Fruit fly (Drosophila melanogaster) whole organism, embryonic: ENCODE results near the gene CG10029.

Source experiments
- Ada2b ChIP-seq: fragments of 200-800 bp; sonication (Bioruptor generic); IDR thresholded peaks from 2 replicates; pipeline ENCODE4 v1.3.6; 2022; ENCODE audit warnings: missing biosample characterization, missing genetic modification characterization
- Antp ChIP-seq: fragments of 200-800 bp; sonication (Bioruptor generic); optimal IDR thresholded peaks from 3 replicates; lab custom pipeline; 2016; ENCODE audit warnings: missing biosample characterization, missing genetic modification characterization
- B-H1 ChIP-seq: fragments of 200-800 bp; sonication (Bioruptor generic); IDR thresholded peaks from 3 replicates; pipeline ENCODE4 v1.3.6; 2022; ENCODE audit warnings: missing biosample characterization, missing genetic modification characterization
- CG10543 ChIP-seq: fragments of 200-800 bp; sonication (Bioruptor generic); optimal IDR thresholded peaks from 3 replicates; lab custom pipeline; 2017; ENCODE audit warnings: missing biosample characterization, mild to moderate bottlenecking, missing genetic modification characterization, moderate library complexity
- CG10654 ChIP-seq: fragments of 200-800 bp; sonication (Bioruptor generic); optimal IDR thresholded peaks from 2 replicates; lab custom pipeline; 2016; ENCODE audit warnings: missing biosample characterization, missing genetic modification characterization
- CG14441 ChIP-seq: fragments of 200-800 bp; sonication (Bioruptor generic); IDR thresholded peaks from 2 replicates; pipeline ENCODE4 v1.3.6; 2022; ENCODE audit warnings: missing biosample characterization, missing genetic modification characterization
- CG14710 ChIP-seq: fragments of 200-800 bp; sonication (Bioruptor generic); optimal IDR thresholded peaks from 3 replicates; lab custom pipeline; 2019; ENCODE audit warnings: missing biosample characterization, mild to moderate bottlenecking, missing genetic modification characterization, moderate library complexity
- CG14860 ChIP-seq: fragments of 200-800 bp; sonication (Bioruptor generic); IDR thresholded peaks from 3 replicates; pipeline ENCODE4 v1.3.6; 2022; ENCODE audit warnings: missing biosample characterization, missing genetic modification characterization; ENCODE audit not compliant: partially characterized antibody
- CG15479 ChIP-seq: fragments of 200-800 bp; sonication (Bioruptor generic); optimal IDR thresholded peaks from 3 replicates; lab custom pipeline; 2019; ENCODE audit warnings: missing biosample characterization, mild to moderate bottlenecking, missing genetic modification characterization, moderate library complexity
- CG16779 ChIP-seq: fragments of 200-800 bp; sonication (Bioruptor generic); IDR thresholded peaks from 2 replicates; pipeline ENCODE4 v1.3.6; 2022; ENCODE audit warnings: missing biosample characterization, missing genetic modification characterization
- CG18262 ChIP-seq: fragments of 200-800 bp; optimal IDR thresholded peaks from 3 replicates; lab custom pipeline; 2019; ENCODE audit warnings: missing biosample characterization, mild to moderate bottlenecking, missing genetic modification characterization, moderate library complexity
- CG18599 ChIP-seq: fragments of 200-800 bp; sonication (Bioruptor generic); optimal IDR thresholded peaks from 3 replicates; lab custom pipeline; 2017; ENCODE audit warnings: missing biosample characterization, missing genetic modification characterization, mild to moderate bottlenecking, moderate library complexity, missing genetic modification reagents
- CG2129 ChIP-seq: fragments of 200-800 bp; sonication (Bioruptor generic); IDR thresholded peaks from 2 replicates; pipeline ENCODE4 v1.3.6; 2022; ENCODE audit warnings: missing biosample characterization, missing genetic modification characterization; ENCODE audit not compliant: partially characterized antibody
- CG33213 ChIP-seq: fragments of 200-800 bp; sonication (Bioruptor generic); optimal IDR thresholded peaks from 3 replicates; lab custom pipeline; 2016; ENCODE audit warnings: missing biosample characterization, missing genetic modification characterization
- CG3407 ChIP-seq: fragments of 200-800 bp; sonication (Bioruptor generic); optimal IDR thresholded peaks from 2 replicates; lab custom pipeline; 2018; ENCODE audit warnings: missing biosample characterization, mild to moderate bottlenecking, missing genetic modification characterization
- CG34224 ChIP-seq: fragments of 200-800 bp; sonication (Bioruptor generic); IDR thresholded peaks from 3 replicates; pipeline ENCODE4 v1.3.6; 2022; ENCODE audit warnings: missing biosample characterization, missing genetic modification characterization; ENCODE audit not compliant: partially characterized antibody
- CG42726 ChIP-seq: fragments of 200-800 bp; sonication (Bioruptor generic); IDR thresholded peaks from 2 replicates; pipeline ENCODE4 v1.3.6; 2022; ENCODE audit warnings: missing biosample characterization, missing genetic modification characterization; ENCODE audit not compliant: partially characterized antibody
- CG4424 ChIP-seq: fragments of 200-800 bp; sonication (Bioruptor generic); optimal IDR thresholded peaks from 3 replicates; lab custom pipeline; 2016; ENCODE audit warnings: missing biosample characterization, missing genetic modification characterization
- CG4617 ChIP-seq: fragments of 200-800 bp; sonication (Bioruptor generic); optimal IDR thresholded peaks from 3 replicates; lab custom pipeline; 2016; ENCODE audit warnings: missing biosample characterization, missing genetic modification characterization, borderline replicate concordance
- Camta ChIP-seq: fragments of 200-800 bp; sonication (Bioruptor generic); optimal IDR thresholded peaks from 2 replicates; lab custom pipeline; 2016; ENCODE audit warnings: missing biosample characterization, missing genetic modification characterization
- E2f1 ChIP-seq: fragments of 200-800 bp; sonication (Bioruptor generic); IDR thresholded peaks from 2 replicates; pipeline ENCODE4 v1.3.6; 2022; ENCODE audit warnings: missing biosample characterization, missing genetic modification characterization
- Eip74EF ChIP-seq, 2 experiments: fragments of 200-800 bp in 1 of 2; fragments of >200 bp in 1 of 2; sonication (Bioruptor generic) in 1 of 2; optimal IDR thresholded peaks; 2 replicates each; lab custom pipeline; 2017 to 2019; ENCODE audit warnings: missing biosample characterization in 2 of 2, missing genetic modification characterization in 2 of 2, mild to moderate bottlenecking in 1 of 2, moderate library complexity in 1 of 2
- Hey ChIP-seq: fragments of 200-800 bp; sonication (Bioruptor generic); optimal IDR thresholded peaks from 3 replicates; lab custom pipeline; 2018; ENCODE audit warnings: missing biosample characterization, mild to moderate bottlenecking, missing genetic modification characterization
- Hr3 ChIP-seq: fragments of 200-800 bp; sonication (Bioruptor generic); optimal IDR thresholded peaks from 3 replicates; lab custom pipeline; 2016; ENCODE audit warnings: missing biosample characterization, missing genetic modification characterization
- Lim3 ChIP-seq: fragments of 200-800 bp; sonication (Bioruptor generic); IDR thresholded peaks from 2 replicates; pipeline ENCODE4 v1.3.6; 2022; ENCODE audit warnings: missing biosample characterization, missing genetic modification characterization
- MTF-1 ChIP-seq: fragments of 200-800 bp; sonication (Bioruptor generic); optimal IDR thresholded peaks from 2 replicates; lab custom pipeline; 2018; ENCODE audit warnings: missing biosample characterization, mild to moderate bottlenecking, missing genetic modification characterization, borderline replicate concordance
- Opbp ChIP-seq: fragments of 200-800 bp; sonication (Bioruptor generic); IDR thresholded peaks from 3 replicates; pipeline ENCODE4 v1.3.6; 2022; ENCODE audit warnings: missing biosample characterization, missing genetic modification characterization; ENCODE audit not compliant: partially characterized antibody
- Side ChIP-seq: fragments of 200-800 bp; sonication (Bioruptor generic); optimal IDR thresholded peaks from 2 replicates; lab custom pipeline; 2016; ENCODE audit warnings: missing biosample characterization, missing genetic modification characterization
- Six4 ChIP-seq: fragments of 200-800 bp; sonication (Bioruptor generic); optimal IDR thresholded peaks from 2 replicates; lab custom pipeline; 2016; ENCODE audit warnings: missing biosample characterization, missing genetic modification characterization
- Sry-β ChIP-seq: fragments of 200-800 bp; sonication (Bioruptor generic); optimal IDR thresholded peaks from 2 replicates; lab custom pipeline; 2018; ENCODE audit warnings: missing biosample characterization, mild to moderate bottlenecking, missing genetic modification characterization, moderate library complexity
- TFAM ChIP-seq: fragments of 200-800 bp; sonication (Bioruptor generic); optimal IDR thresholded peaks from 2 replicates; lab custom pipeline; 2017; ENCODE audit warnings: missing biosample characterization, missing genetic modification characterization, inconsistent platforms
- cwo ChIP-seq: fragments of 200-800 bp; sonication (Bioruptor generic); optimal IDR thresholded peaks from 3 replicates; lab custom pipeline; 2017; ENCODE audit warnings: missing biosample characterization, missing genetic modification characterization, mild to moderate bottlenecking, moderate library complexity, missing genetic modification reagents
- esg ChIP-seq: fragments of 200-800 bp; sonication (Bioruptor generic); conservative IDR thresholded peaks from 2 replicates; pipeline ENCODE4 v1.3.6; 2022; ENCODE audit warnings: missing biosample characterization, missing genetic modification characterization
- exex ChIP-seq: fragments of 200-800 bp; sonication (Bioruptor generic); optimal IDR thresholded peaks from 4 replicates; lab custom pipeline; 2018; ENCODE audit warnings: missing biosample characterization, mild to moderate bottlenecking, missing genetic modification characterization, moderate library complexity
- gsb ChIP-seq: fragments of 200-800 bp; sonication (Bioruptor generic); IDR thresholded peaks from 2 replicates; pipeline ENCODE4 v1.3.6; 2022; ENCODE audit warnings: missing biosample characterization, missing genetic modification characterization
- ham ChIP-seq: fragments of 200-800 bp; sonication (Bioruptor generic); IDR thresholded peaks from 2 replicates; pipeline ENCODE4 v1.3.6; 2022; ENCODE audit warnings: missing biosample characterization, missing genetic modification characterization
- jing ChIP-seq: fragments of 200-800 bp; sonication (Bioruptor generic); optimal IDR thresholded peaks from 2 replicates; lab custom pipeline; 2018; ENCODE audit warnings: missing biosample characterization, mild to moderate bottlenecking, missing genetic modification characterization
- lbe ChIP-seq: fragments of 200-800 bp; sonication (Bioruptor generic); optimal IDR thresholded peaks from 2 replicates; lab custom pipeline; 2016; ENCODE audit warnings: missing biosample characterization, mild to moderate bottlenecking, missing genetic modification characterization
- lmd ChIP-seq: fragments of 200-800 bp; sonication (Bioruptor generic); IDR thresholded peaks from 2 replicates; pipeline ENCODE4 v1.3.6; 2022; ENCODE audit warnings: missing biosample characterization, missing genetic modification characterization
- nom ChIP-seq: fragments of 200-800 bp; sonication (Bioruptor generic); optimal IDR thresholded peaks from 2 replicates; lab custom pipeline; 2017; ENCODE audit warnings: missing biosample characterization, missing genetic modification characterization, mild to moderate bottlenecking, moderate library complexity, missing genetic modification reagents
- pb ChIP-seq: fragments of 200-800 bp; sonication (Bioruptor generic); optimal IDR thresholded peaks from 3 replicates; lab custom pipeline; 2016; ENCODE audit warnings: missing biosample characterization, missing genetic modification characterization
- pfk ChIP-seq: fragments of 200-800 bp; sonication (Bioruptor generic); optimal IDR thresholded peaks from 2 replicates; lab custom pipeline; 2018; ENCODE audit warnings: missing biosample characterization, mild to moderate bottlenecking, missing genetic modification characterization, moderate library complexity
- row ChIP-seq: fragments of 200-800 bp; sonication (Bioruptor generic); IDR thresholded peaks from 3 replicates; pipeline ENCODE4 v1.3.6; 2022; ENCODE audit warnings: missing biosample characterization, missing genetic modification characterization
- sens-2 ChIP-seq: fragments of 200-800 bp; sonication (Bioruptor generic); IDR thresholded peaks from 2 replicates; pipeline ENCODE4 v1.3.6; 2022; ENCODE audit warnings: missing biosample characterization, missing genetic modification characterization
- sna ChIP-seq: fragments of 200-800 bp; sonication (Bioruptor generic); IDR thresholded peaks from 2 replicates; pipeline ENCODE4 v1.3.6; 2022; ENCODE audit warnings: missing biosample characterization, missing genetic modification characterization; ENCODE audit not compliant: partially characterized antibody
- sr ChIP-seq: fragments of 200-800 bp; sonication (Bioruptor generic); IDR thresholded peaks from 3 replicates; pipeline ENCODE4 v1.3.6; 2022; ENCODE audit warnings: missing biosample characterization, missing genetic modification characterization
- unc-4 ChIP-seq: fragments of 200-800 bp; sonication (Bioruptor generic); IDR thresholded peaks from 2 replicates; pipeline ENCODE4 v1.3.6; 2022; ENCODE audit warnings: missing biosample characterization, missing genetic modification characterization; ENCODE audit not compliant: partially characterized antibody
- wek ChIP-seq: fragments of 200-800 bp; sonication (Bioruptor generic); optimal IDR thresholded peaks from 3 replicates; lab custom pipeline; 2018; ENCODE audit warnings: missing biosample characterization, mild to moderate bottlenecking, missing genetic modification characterization, moderate library complexity

The CG10029 gene

DNA sequence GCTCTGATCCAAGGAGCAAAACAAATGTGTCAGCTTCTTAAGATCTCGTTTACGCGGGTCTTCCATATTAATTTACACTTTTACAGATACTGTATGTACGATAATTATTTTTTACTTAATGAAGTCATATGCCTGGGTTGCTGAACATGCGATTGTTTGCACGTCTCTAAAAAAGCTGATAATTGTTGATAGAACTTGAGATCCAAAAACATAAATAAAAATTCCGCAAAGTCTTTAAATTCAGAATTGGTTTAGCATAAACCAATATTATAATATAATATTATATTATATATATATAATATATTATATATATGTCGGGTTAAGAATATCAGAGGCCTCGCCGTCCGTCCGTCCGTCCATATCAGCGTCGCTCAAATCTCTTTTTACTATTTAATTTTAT is 32.4 kb upstream of the CG10029 start, which contains the start of gene CG43290:
Gene CG43290, minus strand, starts transcription at position 101 of the 400 bp plus-strand sequence.
- TF ChIP-seq gsb (GFP tag; lab: Robert Waterston, UW) = no peak
- TF ChIP-seq CG15479 = no peak
- no peak for TF ChIP-seq cwo (GFP tag; lab: Kevin White, UChicago)
- no peak for TF ChIP-seq Six4 (GFP tag; lab: Kevin White, UChicago)
- no peak for TF ChIP-seq Camta (GFP tag; lab: Kevin White, UChicago)
- TF ChIP-seq pb = no peak
- no peak for TF ChIP-seq sens-2 (GFP tag; lab: Robert Waterston, UW)
- TF ChIP-seq CG14441 = no peak
- TF ChIP-seq CG14860 (GFP tag; lab: Robert Waterston, UW) = no peak

DNA sequence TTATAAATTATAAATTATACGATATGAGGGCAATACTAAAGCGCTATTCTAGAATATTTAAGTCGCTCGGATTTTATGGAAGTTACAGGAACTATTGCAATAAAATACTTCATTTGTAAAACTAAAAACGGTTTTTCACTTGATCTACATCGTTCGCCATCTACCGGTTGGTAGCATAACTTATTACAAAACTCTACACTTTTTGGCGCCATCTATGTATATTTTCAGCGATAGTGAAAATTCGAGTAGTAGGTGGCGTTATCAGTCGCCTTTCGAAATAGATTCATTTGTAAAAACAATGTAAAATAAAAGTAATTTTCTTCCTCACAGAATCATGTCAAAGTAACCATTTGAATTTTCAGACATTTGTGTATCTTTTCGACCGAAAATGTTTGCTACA is 29.4 kb upstream of the CG10029 start, which contains the start of gene nxf4:
Gene nxf4, plus strand, starts transcription at position 286 of the 400 bp plus-strand sequence.
- peak; percentile 36; the same call in 1 of the 3 replicates for TF ChIP-seq row (GFP tag; lab: Robert Waterston, UW)
- TF ChIP-seq lbe (GFP tag; lab: Kevin White, UChicago) = no peak
- no peak for TF ChIP-seq pfk (GFP tag; lab: Kevin White, UChicago)
- no peak for TF ChIP-seq exex (tag; lab: Kevin White, UChicago)
- peak; percentile 0 for TF ChIP-seq Sry-β (GFP tag; lab: Kevin White, UChicago)
- no peak for TF ChIP-seq wek (GFP tag; lab: Kevin White, UChicago)
- peak; percentile 83 for TF ChIP-seq CG4424
- peak; percentile 69; the same call in 1 of the 3 replicates for TF ChIP-seq Opbp
- no peak for TF ChIP-seq sr (GFP tag; lab: Robert Waterston, UW)
- TF ChIP-seq CG18599 (GFP tag; lab: Kevin White, UChicago) = peak; percentile 11
- TF ChIP-seq CG34224 (GFP tag; lab: Robert Waterston, UW) = no peak
- no peak for TF ChIP-seq nom (GFP tag; lab: Kevin White, UChicago)
- TF ChIP-seq esg (GFP tag; lab: Robert Waterston, UW) = peak; percentile 28; the same call in 1 of the 2 replicates
- peak; percentile 12; the same call in 1 of the 2 replicates for TF ChIP-seq E2f1 (GFP tag; lab: Robert Waterston, UW)
- TF ChIP-seq Side (GFP tag; lab: Kevin White, UChicago) = peak; percentile 81
- TF ChIP-seq CG42726 (GFP tag; lab: Robert Waterston, UW) = peak; percentile 83
- TF ChIP-seq CG18262 (tag; lab: Kevin White, UChicago) = no peak
- peak; percentile 18 for TF ChIP-seq CG4617
- TF ChIP-seq Lim3 = no peak
- TF ChIP-seq Eip74EF (GFP tag; optimal IDR thresholded peaks at IDR 0.05; lab: Kevin White, UChicago) = no peak
- TF ChIP-seq Antp (GFP tag; lab: Kevin White, UChicago) = peak; percentile 73
- TF ChIP-seq CG3407 = peak; percentile 46
- peak; percentile 62 for TF ChIP-seq CG14710 (tag; lab: Kevin White, UChicago)
- TF ChIP-seq B-H1 = peak; percentile 43; the same call in 1 of the 3 replicates
- TF ChIP-seq Hr3 = peak; percentile 81
- TF ChIP-seq CG10654 (GFP tag; lab: Kevin White, UChicago) = peak; percentile 75
- TF ChIP-seq CG33213 (GFP tag; lab: Kevin White, UChicago) = peak; percentile 92
- TF ChIP-seq unc-4 (GFP tag; lab: Robert Waterston, UW) = no peak
- peak; percentile 37; the same call in 1 of the 2 replicates for TF ChIP-seq Ada2b (GFP tag; lab: Robert Waterston, UW)
- TF ChIP-seq MTF-1 (GFP tag; lab: Kevin White, UChicago) = peak; percentile 41
- no peak for TF ChIP-seq sna
- TF ChIP-seq CG10543 = no peak
- no peak for TF ChIP-seq ham (GFP tag; lab: Robert Waterston, UW)
- TF ChIP-seq CG16779 (GFP tag; lab: Robert Waterston, UW) = no peak
- peak; percentile 64 for TF ChIP-seq jing (GFP tag; lab: Kevin White, UChicago)
- no peak for TF ChIP-seq Hey (tag; lab: Kevin White, UChicago)
- peak; percentile 81 for TF ChIP-seq lmd (GFP tag; lab: Robert Waterston, UW)
- no peak for TF ChIP-seq TFAM (GFP tag; lab: Kevin White, UChicago)
- TF ChIP-seq CG2129 = no peak
